Fruit fly (Drosophila melanogaster): ENCODE data around the gene U2af38.

Gene U2af38

DNA sequence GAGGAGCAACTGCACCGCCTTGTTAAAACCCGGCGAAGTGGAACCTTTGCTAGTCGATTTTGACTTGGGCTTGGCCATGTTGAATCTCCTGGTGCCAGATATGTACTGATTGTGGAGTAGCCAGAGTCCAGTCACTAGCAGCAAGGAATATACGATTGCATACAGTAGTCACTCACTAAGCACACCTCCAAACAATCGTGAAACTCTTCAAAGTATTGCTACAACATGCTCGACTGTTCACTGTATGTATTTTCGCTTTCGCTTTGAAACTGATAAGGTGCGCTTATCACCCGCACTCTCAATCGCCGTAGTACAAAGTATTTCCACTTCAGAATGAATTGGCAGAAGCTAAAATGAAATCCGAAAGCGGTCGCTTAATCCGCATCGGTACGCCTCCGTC lies 8.1 kb downstream of the U2af38 start (continued):
- TF ChIP-seq gcm (GFP tag; optimal IDR thresholded peaks at IDR 0.05), result no peak
- peak; percentile 67 for TF ChIP-seq Ada2b (GFP tag; IDR thresholded peaks at IDR 0.05)
- TF ChIP-seq TFAM (GFP tag; optimal IDR thresholded peaks at IDR 0.05), result no peak
- peak; percentile 37 for TF ChIP-seq CG6254 (GFP tag; optimal IDR thresholded peaks at IDR 0.05)
- peak; percentile 69 for TF ChIP-seq PHDP (tag; optimal IDR thresholded peaks at IDR 0.05)
- TF ChIP-seq Ptx1 (GFP tag; IDR thresholded peaks at IDR 0.05), result peak; percentile 69
- no peak for TF ChIP-seq Nf-YA (GFP tag; IDR thresholded peaks at IDR 0.05)
- no peak for TF ChIP-seq nerfin-1 (tag; optimal IDR thresholded peaks at IDR 0.05)
- no peak for TF ChIP-seq CG2202 (tag; optimal IDR thresholded peaks at IDR 0.05)
- TF ChIP-seq CG18476 (GFP tag; optimal IDR thresholded peaks at IDR 0.05), result peak; percentile 12
- peak; percentile 93 for TF ChIP-seq CG18599 (GFP tag; optimal IDR thresholded peaks at IDR 0.05)
- TF ChIP-seq crp (GFP tag; optimal IDR thresholded peaks at IDR 0.05), result no peak
- TF ChIP-seq MTF-1 (GFP tag; optimal IDR thresholded peaks at IDR 0.05; ENCODE audit: borderline replicate concordance), result peak; percentile 62
- TF ChIP-seq CG6813 (GFP tag; optimal IDR thresholded peaks at IDR 0.05), result peak; percentile 59
- no peak for TF ChIP-seq CG5180 (GFP tag; optimal IDR thresholded peaks at IDR 0.05)
- TF ChIP-seq CG17328 (GFP tag; IDR thresholded peaks at IDR 0.05), result peak; percentile 61
- TF ChIP-seq CG8765 (GFP tag; IDR thresholded peaks at IDR 0.05), result no peak
- TF ChIP-seq h (optimal IDR thresholded peaks at IDR 0.05), result no peak
- peak; percentile 31 for TF ChIP-seq CoRest (tag; optimal IDR thresholded peaks at IDR 0.05)
- TF ChIP-seq CG17829 (tag; optimal IDR thresholded peaks at IDR 0.05), result peak; percentile 47
- TF ChIP-seq HmgD (GFP tag; optimal IDR thresholded peaks at IDR 0.05), result peak; percentile 13
- TF ChIP-seq fu2 (GFP tag; optimal IDR thresholded peaks at IDR 0.05), result peak; percentile 57
- TF ChIP-seq BtbVII (GFP tag; optimal IDR thresholded peaks at IDR 0.05), result peak; percentile 69
- TF ChIP-seq da (GFP tag; optimal IDR thresholded peaks at IDR 0.05), result peak; percentile 37
- peak; percentile 4; the same call in 1 of the 2 replicates for TF ChIP-seq Poxn (GFP tag; IDR thresholded peaks at IDR 0.05)
- TF ChIP-seq ap (GFP tag; IDR thresholded peaks at IDR 0.05), result peak; percentile 46
- TF ChIP-seq bowl (GFP tag; IDR thresholded peaks at IDR 0.05), result peak; percentile 63; the same call in 1 of the 2 replicates
- no peak for TF ChIP-seq CG10274 (GFP tag; optimal IDR thresholded peaks at IDR 0.05)
- TF ChIP-seq HmgZ (tag; optimal IDR thresholded peaks at IDR 0.05), result peak; percentile 91
- TF ChIP-seq NC2β (GFP tag; optimal IDR thresholded peaks at IDR 0.05), result peak; percentile 43
- TF ChIP-seq CG10543 (GFP tag; optimal IDR thresholded peaks at IDR 0.05), result peak; percentile 74
- TF ChIP-seq CG1602 (GFP tag; optimal IDR thresholded peaks at IDR 0.05), result no peak
- TF ChIP-seq CG17802 (tag; optimal IDR thresholded peaks at IDR 0.05), result no peak
- peak; percentile 60; the same call in 1 of the 2 replicates for TF ChIP-seq Adf1 (GFP tag; IDR thresholded peaks at IDR 0.05)
- no peak for TF ChIP-seq toy (GFP tag; IDR thresholded peaks at IDR 0.05)
- peak; percentile 53 for TF ChIP-seq Hand (GFP tag; optimal IDR thresholded peaks at IDR 0.05)
- peak; percentile 62; the same call in 1 of the 2 replicates for TF ChIP-seq H2.0 (GFP tag; IDR thresholded peaks at IDR 0.05)
- no peak for TF ChIP-seq lola (GFP tag; optimal IDR thresholded peaks at IDR 0.05)
- TF ChIP-seq gem (tag; optimal IDR thresholded peaks at IDR 0.05), result peak; percentile 51
- no peak for TF ChIP-seq Doc3 (GFP tag; IDR thresholded peaks at IDR 0.05; ENCODE audit: partially characterized antibody)
- TF ChIP-seq MBD-R2 (GFP tag; IDR thresholded peaks at IDR 0.05), result peak; percentile 59
- TF ChIP-seq odd (GFP tag; optimal IDR thresholded peaks at IDR 0.05), result peak; percentile 21
- TF ChIP-seq CG12659 (GFP tag; optimal IDR thresholded peaks at IDR 0.05), result peak; percentile 29
- peak; percentile 39 for TF ChIP-seq tup (GFP tag; optimal IDR thresholded peaks at IDR 0.05)
- TF ChIP-seq exex (tag; optimal IDR thresholded peaks at IDR 0.05), result peak; percentile 50
- TF ChIP-seq her (GFP tag; optimal IDR thresholded peaks at IDR 0.05), result peak; percentile 87
- peak; percentile 58 for TF ChIP-seq Sox102F (GFP tag; optimal IDR thresholded peaks at IDR 0.05)
- no peak for TF ChIP-seq CG10147 (GFP tag; optimal IDR thresholded peaks at IDR 0.05)
- peak; percentile 62 for TF ChIP-seq az2 (GFP tag; optimal IDR thresholded peaks at IDR 0.05)
- TF ChIP-seq phol (tag; optimal IDR thresholded peaks at IDR 0.05), result peak; percentile 26
